Worm (Caenorhabditis elegans): ENCODE data around the gene R08C7.8.

The R08C7.8 gene

ce11 chrIV:4469055-4469454 is 34.7 kb upstream of the R08C7.8 start:
- TF ChIP-seq hsf-1 (GFP tag; IDR thresholded peaks at IDR 0.05) (peak; percentile 29; the same call in 1 of the 2 replicates), cebp-2 (GFP tag; IDR thresholded peaks at IDR 0.05) (0 out of 2 replicates have a peak, but pooled peaks have one; percentile 22), Y53G8AR.9 (GFP tag; conservative IDR thresholded peaks at IDR 0.05) (0 out of 2 replicates have a peak, but pooled peaks have one; percentile 7), akir-1 (GFP tag; optimal IDR thresholded peaks at IDR 0.05) (peak; percentile 9), snpc-4 (GFP tag; optimal IDR thresholded peaks at IDR 0.05) (no peak), snpc-4 (tag; optimal IDR thresholded peaks at IDR 0.05) (no peak), zfh-2 (GFP tag; conservative IDR thresholded peaks at IDR 0.05) (peak; percentile 38; the same call in 1 of the 2 replicates), tbp1 (GFP tag; optimal IDR thresholded peaks at IDR 0.05) (no peak)

ce11 chrIV:4468046-4468727 is 33.8 kb upstream of the R08C7.8 start:
- TF ChIP-seq madf-8 (GFP tag; conservative IDR thresholded peaks at IDR 0.05) (peak; percentile 59), D2030.7 (GFP tag; IDR thresholded peaks at IDR 0.05) (peak; percentile 33; the same call in 1 of the 2 replicates), Y56A3A.18 (GFP tag; IDR thresholded peaks at IDR 0.05) (no peak; the same call in 1 of the 2 replicates), C06A6.2 (GFP tag; conservative IDR thresholded peaks at IDR 0.05) (0 out of 2 replicates have a peak, but pooled peaks have one; percentile 21), K11D2.4 (GFP tag; IDR thresholded peaks at IDR 0.05) (peak; percentile 41; the same call in 1 of the 2 replicates), die-1 (tag; optimal IDR thresholded peaks at IDR 0.05) (peak; percentile 1), ztf-18 (tag; optimal IDR thresholded peaks at IDR 0.05) (peak; percentile 36), lin-54 (GFP tag; optimal IDR thresholded peaks at IDR 0.05) (peak; percentile 54), ceh-58 (GFP tag; IDR thresholded peaks at IDR 0.05) (no peak), atf-7 (tag; optimal IDR thresholded peaks at IDR 0.05) (peak; percentile 31), athp-1 (tag; optimal IDR thresholded peaks at IDR 0.05) (peak; percentile 75), Y79H2A.3 (GFP tag; conservative IDR thresholded peaks at IDR 0.05) (no peak; the same call in 1 of the 2 replicates), ceh-79 (tag; optimal IDR thresholded peaks at IDR 0.05) (peak; percentile 86), ztf-6 (GFP tag; IDR thresholded peaks at IDR 0.05) (no peak; the same call in 1 of the 2 replicates), lin-26 (GFP tag; IDR thresholded peaks at IDR 0.05) (no peak; the same call in 1 of the 2 replicates), nhr-80 (tag; optimal IDR thresholded peaks at IDR 0.05) (no peak), sdz-38 (tag; optimal IDR thresholded peaks at IDR 0.05) (no peak), zim-3 (tag; optimal IDR thresholded peaks at IDR 0.05) (no peak), egl-44 (GFP tag; IDR thresholded peaks at IDR 0.05) (no peak), F57A8.1 (GFP tag; optimal IDR thresholded peaks at IDR 0.05) (no peak), F39B2.1 (GFP tag; IDR thresholded peaks at IDR 0.05) (no peak), cebp-2 (GFP tag; IDR thresholded peaks at IDR 0.05) (no peak), unc-62 (GFP tag; optimal IDR thresholded peaks at IDR 0.05) (no peak), attf-6 (GFP tag; IDR thresholded peaks at IDR 0.05) (no peak), tbx-9 (tag; optimal IDR thresholded peaks at IDR 0.05; ENCODE audit: borderline replicate concordance) (no peak), mel-28 (tag; optimal IDR thresholded peaks at IDR 0.05; ENCODE audit: borderline replicate concordance) (no peak), F10E7.11 (tag; optimal IDR thresholded peaks at IDR 0.05) (no peak), nhr-90 (tag; optimal IDR thresholded peaks at IDR 0.05) (peak; percentile 65), ztf-22 (GFP tag; optimal IDR thresholded peaks at IDR 0.05) (no peak), nfyb-1 (GFP tag; IDR thresholded peaks at IDR 0.05) (0 out of 2 replicates have a peak, but pooled peaks have one; percentile 21), ztf-26 (tag; optimal IDR thresholded peaks at IDR 0.05) (peak; percentile 82), lsl-1 (GFP tag; optimal IDR thresholded peaks at IDR 0.05) (peak; percentile 92), B0035.1 (tag; optimal IDR thresholded peaks at IDR 0.05) (peak; percentile 82), nhr-179 (tag; optimal IDR thresholded peaks at IDR 0.05) (no peak), xnd-1 (tag; optimal IDR thresholded peaks at IDR 0.05) (peak; percentile 67), tbp1 (GFP tag; optimal IDR thresholded peaks at IDR 0.05) (peak; percentile 60), F52B5.7 (tag; optimal IDR thresholded peaks at IDR 0.05) (peak; percentile 50), rpc-1 (optimal IDR thresholded peaks at IDR 0.05) (no peak), rpc-1 (tag; optimal IDR thresholded peaks at IDR 0.05) (no peak), snpc-1.3 (tag; optimal IDR thresholded peaks at IDR 0.05; ENCODE audit: insufficient read depth) (no peak), sea-2 (GFP tag; IDR thresholded peaks at IDR 0.05) (no peak)

All from whole organism, young adult.